Worm (Caenorhabditis elegans) whole organism, midembryonic: ENCODE results near the gene F08G2.7.

Experiments
- flt-1 ChIP-seq: fragments of 200-800 bp; sonication (Bioruptor generic); IDR thresholded peaks from 2 replicates; pipeline ENCODE4 v1.3.6; 2022; ENCODE audit warnings: missing genetic modification characterization, missing compliant biosample characterization
- tab-1 ChIP-seq: fragments of 200-800 bp; sonication (Bioruptor generic); IDR thresholded peaks from 2 replicates; pipeline ENCODE4 v1.3.6; 2022; ENCODE audit warnings: missing genetic modification characterization, missing compliant biosample characterization
- ztf-29 ChIP-seq: fragments of 200-800 bp; sonication (Bioruptor generic); IDR thresholded peaks from 2 replicates; pipeline ENCODE4 v1.3.6; 2022; ENCODE audit warnings: missing genetic modification reagents, missing genetic modification characterization, missing compliant biosample characterization

- TF ChIP-seq tab-1 (GFP tag; lab: Robert Waterston, UW) (no peak), flt-1 (no peak), ztf-29 (GFP tag; lab: Robert Waterston, UW) (no peak)
Measured at ce11 chrII:13859847-13860246, 18.9 kb upstream of the F08G2.7 start.
